Worm (Caenorhabditis elegans): Measurements from ENCODE around the gene nish-1.

The nish-1 gene

ce11 chrIV:10820114-10820513 is 44.0 kb upstream of the nish-1 start:
- TF ChIP-seq nhr-80 (tag; optimal IDR thresholded peaks at IDR 0.05) (peak; percentile 87), attf-5 (GFP tag; optimal IDR thresholded peaks at IDR 0.05) (peak; percentile 49), nhr-27 (tag; optimal IDR thresholded peaks at IDR 0.05) (no peak), ztf-3 (GFP tag; optimal IDR thresholded peaks at IDR 0.05) (no peak), hmg-20 (GFP tag; IDR thresholded peaks at IDR 0.05) (no peak), lsl-1 (GFP tag; optimal IDR thresholded peaks at IDR 0.05) (no peak), Y53F4B.3 (GFP tag; IDR thresholded peaks at IDR 0.05) (no peak), hmg-1.2 (GFP tag; IDR thresholded peaks at IDR 0.05) (0 out of 2 replicates have a peak, but pooled peaks have one; percentile 10), F57C9.4 (tag; optimal IDR thresholded peaks at IDR 0.05) (no peak), pha-4 (tag; optimal IDR thresholded peaks at IDR 0.05) (no peak), F52B5.7 (tag; optimal IDR thresholded peaks at IDR 0.05) (no peak), F39B2.1 (GFP tag; IDR thresholded peaks at IDR 0.05) (no peak), cebp-1 (GFP tag; IDR thresholded peaks at IDR 0.05) (no peak), cebp-1 (tag; optimal IDR thresholded peaks at IDR 0.05) (peak; percentile 21), mes-4 (tag; optimal IDR thresholded peaks at IDR 0.05) (no peak), C06A6.2 (GFP tag; conservative IDR thresholded peaks at IDR 0.05) (no peak), atf-7 (tag; optimal IDR thresholded peaks at IDR 0.05) (peak; percentile 33), let-607 (tag; optimal IDR thresholded peaks at IDR 0.05) (peak in 1 of 2 experiments; percentile 41), ceh-91 (GFP tag; IDR thresholded peaks at IDR 0.05) (no peak), ceh-79 (tag; optimal IDR thresholded peaks at IDR 0.05) (no peak), dox-1 (GFP tag; IDR thresholded peaks at IDR 0.05) (peak; percentile 37; the same call in 1 of the 2 replicates)

ce11 chrIV:10820837-10821671 is 43.1 kb upstream of the nish-1 start:
- peak; percentile 32 for TF ChIP-seq fkh-3 (tag; optimal IDR thresholded peaks at IDR 0.05)
- peak; percentile 68; the same call in 1 of the 2 replicates for TF ChIP-seq hsf-1 (GFP tag; IDR thresholded peaks at IDR 0.05)
- TF ChIP-seq ceh-40 (GFP tag; IDR thresholded peaks at IDR 0.05): 0 out of 2 replicates have a peak, but pooled peaks have one; percentile 4
- no peak for TF ChIP-seq egl-18 (GFP tag; IDR thresholded peaks at IDR 0.05)
- TF ChIP-seq sea-2 (GFP tag; IDR thresholded peaks at IDR 0.05): no peak
- TF ChIP-seq mxl-1 (tag; optimal IDR thresholded peaks at IDR 0.05): no peak
- no peak for TF ChIP-seq snpc-1.3 (tag; optimal IDR thresholded peaks at IDR 0.05; ENCODE audit: insufficient read depth)
- 0 out of 2 replicates have a peak, but pooled peaks have one; percentile 5 for TF ChIP-seq aptf-3 (GFP tag; IDR thresholded peaks at IDR 0.05)
- TF ChIP-seq ceh-79 (tag; optimal IDR thresholded peaks at IDR 0.05): no peak
- no peak for TF ChIP-seq die-1 (tag; optimal IDR thresholded peaks at IDR 0.05)
- TF ChIP-seq lin-26 (GFP tag; IDR thresholded peaks at IDR 0.05): peak; percentile 21; the same call in 1 of the 2 replicates
- no peak for TF ChIP-seq him-1 (tag; optimal IDR thresholded peaks at IDR 0.05)
- TF ChIP-seq dpl-1 (GFP tag; optimal IDR thresholded peaks at IDR 0.05): no peak
- no peak for TF ChIP-seq Y53F4B.3 (GFP tag; IDR thresholded peaks at IDR 0.05)
- TF ChIP-seq ztf-22 (GFP tag; optimal IDR thresholded peaks at IDR 0.05): no peak

ce11 chrIV:10821672-10822304 is 42.3 kb upstream of the nish-1 start:
- peak; percentile 60; the same call in 1 of the 2 replicates for TF ChIP-seq nfyb-1 (GFP tag; IDR thresholded peaks at IDR 0.05)
- TF ChIP-seq F57C9.4 (tag; optimal IDR thresholded peaks at IDR 0.05): no peak
- peak; percentile 37 for TF ChIP-seq tlf-1 (GFP tag; optimal IDR thresholded peaks at IDR 0.05)
- TF ChIP-seq F33H1.4 (GFP tag; IDR thresholded peaks at IDR 0.05): no peak
- peak; percentile 37 for TF ChIP-seq F10E7.11 (tag; optimal IDR thresholded peaks at IDR 0.05)
- peak; percentile 60 for TF ChIP-seq ZK185.1 (tag; optimal IDR thresholded peaks at IDR 0.05; ENCODE audit: poor library complexity, severe bottlenecking)
- TF ChIP-seq Y79H2A.3 (GFP tag; conservative IDR thresholded peaks at IDR 0.05): no peak
- TF ChIP-seq F52B5.7 (tag; optimal IDR thresholded peaks at IDR 0.05): peak; percentile 8
- peak; percentile 65 for TF ChIP-seq egrh-3 (GFP tag; IDR thresholded peaks at IDR 0.05)
- no peak for TF ChIP-seq lsy-27 (tag; optimal IDR thresholded peaks at IDR 0.05; ENCODE audit: borderline replicate concordance, insufficient read depth)
- peak; percentile 44 for TF ChIP-seq gei-17 (GFP tag; optimal IDR thresholded peaks at IDR 0.05)
- peak; percentile 85 for TF ChIP-seq K12H6.12 (tag; optimal IDR thresholded peaks at IDR 0.05)
- TF ChIP-seq attf-3 (GFP tag; conservative IDR thresholded peaks at IDR 0.05): no peak
- no peak for TF ChIP-seq aptf-3 (GFP tag; IDR thresholded peaks at IDR 0.05)

Measured in whole organism, young adult.